Fruit fly (Drosophila melanogaster): ENCODE results near the gene GluRIIB.

Gene GluRIIB

dm6 chr2L:5547288-5547777 is 11.8 kb upstream of the GluRIIB start (continued):
- TF ChIP-seq jumu (GFP tag; optimal IDR thresholded peaks at IDR 0.05): no peak
- no peak for TF ChIP-seq HLH4C (GFP tag; IDR thresholded peaks at IDR 0.05; ENCODE audit: partially characterized antibody)
- TF ChIP-seq Hr78 (GFP tag; optimal IDR thresholded peaks at IDR 0.05): peak in 1 of 2 experiments; percentile 22
- no peak for TF ChIP-seq CG18011 (GFP tag; optimal IDR thresholded peaks at IDR 0.05)
- no peak for TF ChIP-seq CG9797 (GFP tag; optimal IDR thresholded peaks at IDR 0.05)
- TF ChIP-seq pfk (GFP tag; optimal IDR thresholded peaks at IDR 0.05): no peak
- TF ChIP-seq zen2 (GFP tag; IDR thresholded peaks at IDR 0.05; ENCODE audit: partially characterized antibody): no peak
- TF ChIP-seq CG8089 (GFP tag; optimal IDR thresholded peaks at IDR 0.05): no peak
- TF ChIP-seq danr (GFP tag; IDR thresholded peaks at IDR 0.05): no peak
- TF ChIP-seq CG15073 (GFP tag; optimal IDR thresholded peaks at IDR 0.05): no peak
- TF ChIP-seq CG12155 (GFP tag; optimal IDR thresholded peaks at IDR 0.05): no peak
- TF ChIP-seq repo (GFP tag; optimal IDR thresholded peaks at IDR 0.05): no peak
- TF ChIP-seq chm (GFP tag; IDR thresholded peaks at IDR 0.05): no peak
- TF ChIP-seq B-H1 (GFP tag; IDR thresholded peaks at IDR 0.05): no peak
- no peak for TF ChIP-seq ewg (GFP tag; optimal IDR thresholded peaks at IDR 0.05)
- no peak for TF ChIP-seq bbx (GFP tag; IDR thresholded peaks at IDR 0.05; ENCODE audit: partially characterized antibody)
- TF ChIP-seq CG14014 (GFP tag; IDR thresholded peaks at IDR 0.05): no peak
- peak; percentile 6 for TF ChIP-seq Jarid2 (GFP tag; optimal IDR thresholded peaks at IDR 0.05)
- no peak for TF ChIP-seq org-1 (GFP tag; optimal IDR thresholded peaks at IDR 0.05)
- no peak for TF ChIP-seq cwo (GFP tag; optimal IDR thresholded peaks at IDR 0.05)
- no peak for TF ChIP-seq Hsf (GFP tag; optimal IDR thresholded peaks at IDR 0.05)
- no peak for TF ChIP-seq lmd (GFP tag; IDR thresholded peaks at IDR 0.05)
- no peak for TF ChIP-seq CG10321 (GFP tag; IDR thresholded peaks at IDR 0.05)
- TF ChIP-seq CG34376 (GFP tag; optimal IDR thresholded peaks at IDR 0.05): peak; percentile 75
- no peak for TF ChIP-seq rib (GFP tag; IDR thresholded peaks at IDR 0.05)
- no peak for TF ChIP-seq Gug (GFP tag; IDR thresholded peaks at IDR 0.05)
- TF ChIP-seq Lhr (GFP tag; optimal IDR thresholded peaks at IDR 0.05): no peak
- no peak for TF ChIP-seq CG4617 (GFP tag; optimal IDR thresholded peaks at IDR 0.05; ENCODE audit: borderline replicate concordance)
- TF ChIP-seq Ada2b (GFP tag; IDR thresholded peaks at IDR 0.05): no peak
- TF ChIP-seq tgo (GFP tag; IDR thresholded peaks at IDR 0.05): no peak
- no peak for TF ChIP-seq CG7372 (GFP tag; IDR thresholded peaks at IDR 0.05)
- no peak for TF ChIP-seq Med (GFP tag)
- no peak for TF ChIP-seq crol (GFP tag; IDR thresholded peaks at IDR 0.05)
- no peak for TF ChIP-seq pho (GFP tag; optimal IDR thresholded peaks at IDR 0.05)
- no peak for TF ChIP-seq CG6854 (GFP tag; optimal IDR thresholded peaks at IDR 0.05)
- no peak for TF ChIP-seq CG8290 (GFP tag; optimal IDR thresholded peaks at IDR 0.05)
- no peak for TF ChIP-seq CG8290 (tag; optimal IDR thresholded peaks at IDR 0.05)
- TF ChIP-seq CG10543 (GFP tag; optimal IDR thresholded peaks at IDR 0.05): peak; percentile 51
- TF ChIP-seq Fer1 (GFP tag; optimal IDR thresholded peaks at IDR 0.05): no peak
- TF ChIP-seq Neu2 (GFP tag; optimal IDR thresholded peaks at IDR 0.05; ENCODE audit: borderline replicate concordance): no peak
- no peak for TF ChIP-seq E2f1 (GFP tag; IDR thresholded peaks at IDR 0.05)
- TF ChIP-seq Mrtf (GFP tag; IDR thresholded peaks at IDR 0.05): no peak
- TF ChIP-seq Dll (GFP tag; IDR thresholded peaks at IDR 0.05; ENCODE audit: partially characterized antibody): 0 out of 4 replicates have a peak, but pooled peaks have one; percentile 37
- no peak for TF ChIP-seq CG1603 (tag; optimal IDR thresholded peaks at IDR 0.05)
- TF ChIP-seq CG12219 (GFP tag; optimal IDR thresholded peaks at IDR 0.05): peak; percentile 39
- TF ChIP-seq tio (GFP tag; optimal IDR thresholded peaks at IDR 0.05): no peak
- TF ChIP-seq az2 (GFP tag; optimal IDR thresholded peaks at IDR 0.05): no peak
- TF ChIP-seq trh (GFP tag; optimal IDR thresholded peaks at IDR 0.05): no peak
- no peak for TF ChIP-seq trem (tag; optimal IDR thresholded peaks at IDR 0.05)
- TF ChIP-seq dimm (GFP tag; IDR thresholded peaks at IDR 0.05): no peak
- no peak for TF ChIP-seq CG18619 (GFP tag; optimal IDR thresholded peaks at IDR 0.05)
- no peak for TF ChIP-seq ttk (GFP tag; IDR thresholded peaks at IDR 0.05)

Measured in whole organism, embryonic.